Worm (Caenorhabditis elegans) whole organism, L3 larva: ENCODE results near the gene srx-122.

ENCODE experiments used
- R02D3.7 ChIP-seq: fragments of 150-350 bp; optimal IDR thresholded peaks from 2 replicates; lab custom pipeline; 2014; ENCODE audit warnings: missing biosample characterization, missing genetic modification characterization
- ZK546.5 ChIP-seq: sonication (generic microtip); optimal IDR thresholded peaks from 2 replicates; lab custom pipeline; 2017; ENCODE audit warnings: missing biosample characterization, missing genetic modification characterization
- aly-2 ChIP-seq: fragments of 150-350 bp; optimal IDR thresholded peaks from 2 replicates; lab custom pipeline; 2014; ENCODE audit warnings: missing biosample characterization, missing genetic modification characterization
- ama-1 ChIP-seq: fragments of 150-350 bp; optimal IDR thresholded peaks from 2 replicates; lab custom pipeline; 2018
- ceh-16 ChIP-seq: sonication (generic microtip); optimal IDR thresholded peaks from 2 replicates; lab custom pipeline; 2017; ENCODE audit warnings: missing biosample characterization, missing genetic modification characterization
- ceh-28 ChIP-seq: fragments of 150-350 bp; optimal IDR thresholded peaks from 2 replicates; lab custom pipeline; 2014; ENCODE audit warnings: missing biosample characterization, missing genetic modification reagents, missing genetic modification characterization
- ceh-82 ChIP-seq: fragments of 150-350 bp; optimal IDR thresholded peaks from 2 replicates; lab custom pipeline; 2014; ENCODE audit warnings: missing biosample characterization, missing genetic modification characterization
- ceh-9 ChIP-seq: sonication (generic microtip); optimal IDR thresholded peaks from 2 replicates; lab custom pipeline; 2018; ENCODE audit warnings: missing biosample characterization, missing genetic modification characterization
- daf-12 ChIP-seq: fragments of 150-350 bp; optimal IDR thresholded peaks from 2 replicates; lab custom pipeline; 2014; ENCODE audit warnings: missing biosample characterization, missing genetic modification reagents, missing genetic modification characterization
- egl-27 ChIP-seq: sonication (generic microtip); optimal IDR thresholded peaks from 4 replicates; lab custom pipeline; 2017; ENCODE audit warnings: missing biosample characterization, missing genetic modification reagents, missing genetic modification characterization
- elt-1 ChIP-seq: fragments of 150-350 bp; optimal IDR thresholded peaks from 2 replicates; lab custom pipeline; 2014; ENCODE audit warnings: missing biosample characterization, missing genetic modification characterization
- elt-2 ChIP-seq: sonication (generic microtip); optimal IDR thresholded peaks from 2 replicates; lab custom pipeline; 2016; ENCODE audit warnings: missing genetic modification reagents, mild to moderate bottlenecking, missing genetic modification characterization, missing compliant biosample characterization
- elt-3 ChIP-seq, 3 experiments: fragments of 150-350 bp in 1 of 3; sonication (generic microtip) in 2 of 3; optimal IDR thresholded peaks; 2 replicates in 2 of 3; 4 replicates in 1 of 3; lab custom pipeline; 2014 to 2017; ENCODE audit warnings: missing biosample characterization in 3 of 3, missing genetic modification characterization in 3 of 3
- eor-1 ChIP-seq, 2 experiments: fragments of 150-350 bp; optimal IDR thresholded peaks; 2 replicates each; lab custom pipeline; 2014 to 2018; ENCODE audit warnings: missing biosample characterization in 2 of 2, missing genetic modification characterization in 2 of 2
- fkh-2 ChIP-seq: fragments of 150-350 bp; optimal IDR thresholded peaks from 2 replicates; lab custom pipeline; 2014; ENCODE audit warnings: missing biosample characterization, missing genetic modification reagents, missing genetic modification characterization
- fos-1 ChIP-seq: fragments of 150-350 bp; optimal IDR thresholded peaks from 2 replicates; lab custom pipeline; 2014; ENCODE audit warnings: missing biosample characterization, missing genetic modification characterization
- hmg-11 ChIP-seq: sonication (generic microtip); optimal IDR thresholded peaks from 2 replicates; lab custom pipeline; 2016; ENCODE audit warnings: missing genetic modification characterization, missing compliant biosample characterization
- jun-1 ChIP-seq: fragments of 150-350 bp; optimal IDR thresholded peaks from 2 replicates; lab custom pipeline; 2014; ENCODE audit warnings: missing biosample characterization, missing genetic modification reagents, missing genetic modification characterization
- lin-15B ChIP-seq: fragments of 150-350 bp; optimal IDR thresholded peaks from 2 replicates; lab custom pipeline; 2014; ENCODE audit warnings: missing biosample characterization, missing genetic modification characterization
- lin-39 ChIP-seq: fragments of 150-350 bp; optimal IDR thresholded peaks from 2 replicates; lab custom pipeline; 2018; ENCODE audit warnings: missing biosample characterization, missing genetic modification reagents, missing genetic modification characterization
- lsy-12 ChIP-seq: sonication (generic microtip); optimal IDR thresholded peaks from 2 replicates; lab custom pipeline; 2016; ENCODE audit warnings: mild to moderate bottlenecking, missing genetic modification characterization, missing compliant biosample characterization
- mdl-1 ChIP-seq: fragments of 150-350 bp; optimal IDR thresholded peaks from 2 replicates; lab custom pipeline; 2014; ENCODE audit warnings: missing biosample characterization, missing genetic modification characterization
- mml-1 ChIP-seq: fragments of 150-350 bp; sonication (generic microtip); optimal IDR thresholded peaks from 3 replicates; lab custom pipeline; 2014; ENCODE audit warnings: missing biosample characterization, missing genetic modification characterization
- nfya-1 ChIP-seq: sonication (generic microtip); optimal IDR thresholded peaks from 2 replicates; lab custom pipeline; 2017; ENCODE audit warnings: missing genetic modification characterization, mild to moderate bottlenecking, missing compliant biosample characterization, antibody characterized with exemption, moderate library complexity; ENCODE audit not compliant: insufficient read depth
- nhr-11 ChIP-seq: fragments of 150-350 bp; optimal IDR thresholded peaks from 2 replicates; lab custom pipeline; 2014; ENCODE audit warnings: missing biosample characterization, missing genetic modification characterization
- nhr-12 ChIP-seq: fragments of 150-350 bp; optimal IDR thresholded peaks from 2 replicates; lab custom pipeline; 2014; ENCODE audit warnings: missing biosample characterization, missing genetic modification characterization
- nhr-237 ChIP-seq: fragments of 150-350 bp; optimal IDR thresholded peaks from 2 replicates; lab custom pipeline; 2014; ENCODE audit warnings: missing biosample characterization, missing genetic modification characterization
- nhr-25 ChIP-seq: sonication (generic microtip); optimal IDR thresholded peaks from 2 replicates; lab custom pipeline; 2017; ENCODE audit warnings: missing biosample characterization, missing genetic modification characterization
- nhr-28 ChIP-seq: fragments of 150-350 bp; optimal IDR thresholded peaks from 2 replicates; lab custom pipeline; 2014; ENCODE audit warnings: missing biosample characterization, missing genetic modification characterization
- nhr-43 ChIP-seq: sonication (generic microtip); optimal IDR thresholded peaks from 2 replicates; lab custom pipeline; 2016; ENCODE audit warnings: mild to moderate bottlenecking, missing genetic modification characterization, missing compliant biosample characterization; ENCODE audit not compliant: poor library complexity, severe bottlenecking
- nhr-67 ChIP-seq: fragments of 150-350 bp; optimal IDR thresholded peaks from 2 replicates; lab custom pipeline; 2014; ENCODE audit warnings: missing biosample characterization, missing genetic modification characterization
- nhr-76 ChIP-seq: fragments of 150-350 bp; sonication (generic microtip); optimal IDR thresholded peaks from 5 replicates; lab custom pipeline; 2014; ENCODE audit warnings: missing biosample characterization, missing genetic modification characterization
- snpc-4 ChIP-seq: fragments of 150-350 bp; optimal IDR thresholded peaks from 2 replicates; lab custom pipeline; 2014; ENCODE audit warnings: missing biosample characterization, missing genetic modification characterization
- unc-39 ChIP-seq: sonication (generic microtip); optimal IDR thresholded peaks from 4 replicates; lab custom pipeline; 2017; ENCODE audit warnings: missing biosample characterization, missing genetic modification characterization
- zag-1 ChIP-seq: fragments of 150-350 bp; optimal IDR thresholded peaks from 2 replicates; lab custom pipeline; 2014; ENCODE audit warnings: missing biosample characterization, missing genetic modification characterization
- ztf-11 ChIP-seq: fragments of 150-350 bp; optimal IDR thresholded peaks from 2 replicates; lab custom pipeline; 2014; ENCODE audit warnings: missing biosample characterization, missing genetic modification characterization
- ztf-4 ChIP-seq: fragments of 150-350 bp; optimal IDR thresholded peaks from 2 replicates; lab custom pipeline; 2014; ENCODE audit warnings: missing biosample characterization, missing genetic modification characterization

Gene srx-122

ce11 chrV:3339009-3339408 lies 41.3 kb upstream of the srx-122 start, which contains the start of gene C17B7.4:
TSS of gene C17B7.4 (plus strand) at chrV:3339309.
- TF ChIP-seq jun-1 (tag; lab: Kevin White, UChicago), result no peak
- no peak for TF ChIP-seq nhr-11
- TF ChIP-seq mdl-1 (tag; lab: Kevin White, UChicago), result no peak
- TF ChIP-seq unc-39 (tag; lab: Kevin White, UChicago), result no peak
- no peak for TF ChIP-seq nhr-76 (tag; lab: Kevin White, UChicago)
- TF ChIP-seq fkh-2, result no peak
- TF ChIP-seq zag-1, result no peak
- no peak for TF ChIP-seq daf-12
- no peak for TF ChIP-seq R02D3.7 (tag; lab: Kevin White, UChicago)
- no peak for TF ChIP-seq fos-1 (tag; lab: Kevin White, UChicago)
- TF ChIP-seq ztf-11, result no peak
- TF ChIP-seq nhr-237 (tag; lab: Kevin White, UChicago), result no peak
- TF ChIP-seq ZK546.5, result no peak
- TF ChIP-seq nhr-25 (tag; lab: Kevin White, UChicago), result no peak
- TF ChIP-seq nfya-1 (tag; lab: Kevin White, UChicago), result no peak

- TF ChIP-seq ceh-82 (no peak), hmg-11 (no peak)
These were observed 35.7 kb upstream of the srx-122 start, which contains the start of gene C17B7.5 for ce11 chrV:3333334-3333733. TSS of gene C17B7.5 (plus strand) at chrV:3333634.

ce11 chrV:3332023-3332422 lies 34.4 kb upstream of the srx-122 start, which contains the start of gene C17B7.9:
TSS of gene C17B7.9 (minus strand) at chrV:3332123.
- no peak for TF ChIP-seq nhr-43 (tag; lab: Kevin White, UChicago)
- TF ChIP-seq elt-3 (tag; optimal IDR thresholded peaks at IDR 0.05; lab: Kevin White, UChicago), result no peak
- TF ChIP-seq jun-1 (tag; lab: Kevin White, UChicago), result no peak
- no peak for TF ChIP-seq ama-1
- no peak for TF ChIP-seq nhr-12 (tag; lab: Kevin White, UChicago)
- no peak for TF ChIP-seq egl-27 (tag; lab: Kevin White, UChicago)
- TF ChIP-seq hmg-11, result no peak
- no peak for TF ChIP-seq nhr-67
- no peak for TF ChIP-seq fkh-2
- no peak for TF ChIP-seq ceh-16 (tag; lab: Kevin White, UChicago)
- no peak for TF ChIP-seq nhr-76 (tag; lab: Kevin White, UChicago)
- TF ChIP-seq ztf-4 (tag; lab: Kevin White, UChicago), result no peak

- TF ChIP-seq nhr-28, result no peak
- TF ChIP-seq aly-2 (tag; lab: Kevin White, UChicago), result no peak
- no peak for TF ChIP-seq lsy-12 (tag; lab: Kevin White, UChicago)
- TF ChIP-seq nhr-67, result no peak
- no peak for TF ChIP-seq nhr-237 (tag; lab: Kevin White, UChicago)
- no peak for TF ChIP-seq mml-1 (tag; lab: Kevin White, UChicago)
- no peak for TF ChIP-seq mdl-1 (tag; lab: Kevin White, UChicago)
- no peak for TF ChIP-seq lin-39 (tag; lab: Kevin White, UChicago)
- TF ChIP-seq elt-1 (tag; lab: Kevin White, UChicago), result no peak
- no peak for TF ChIP-seq snpc-4 (tag; lab: Kevin White, UChicago)
- no peak for TF ChIP-seq eor-1 (tag; optimal IDR thresholded peaks at IDR 0.05; lab: Kevin White, UChicago)
- TF ChIP-seq ceh-16 (tag; lab: Kevin White, UChicago), result no peak
- no peak for TF ChIP-seq nfya-1 (tag; lab: Kevin White, UChicago)
- TF ChIP-seq elt-2 (tag; lab: Kevin White, UChicago), result no peak
- no peak for TF ChIP-seq ceh-28 (tag; lab: Kevin White, UChicago)
- TF ChIP-seq, all 47 proteins: peak for 0
These were observed 26.5 kb upstream of the srx-122 start, which contains the start of gene C17B7.8 for ce11 chrV:3324178-3324577. TSS of gene C17B7.8 (minus strand) at chrV:3324278.

ce11 chrV:3320432-3320831 lies 22.8 kb upstream of the srx-122 start, which contains the start of gene C17B7.14:
TSS of gene C17B7.14 (minus strand) at chrV:3320532.
- TF ChIP-seq nhr-43 (tag; lab: Kevin White, UChicago) (no peak), fkh-2 (no peak), mml-1 (tag; lab: Kevin White, UChicago) (no peak), lin-15B (tag; lab: Kevin White, UChicago) (no peak), ceh-28 (tag; lab: Kevin White, UChicago) (no peak), egl-27 (tag; lab: Kevin White, UChicago) (no peak), nhr-67 (no peak), ztf-4 (tag; lab: Kevin White, UChicago) (no peak), nhr-76 (tag; lab: Kevin White, UChicago) (no peak), elt-1 (tag; lab: Kevin White, UChicago) (no peak), hmg-11 (no peak), ceh-9 (tag; lab: Kevin White, UChicago) (no peak), jun-1 (tag; lab: Kevin White, UChicago) (no peak), ZK546.5 (no peak)
